Fruit fly (Drosophila melanogaster) whole organism, adult: ENCODE measurements around the gene CG5004.

Source experiments
- CG12768 ChIP-seq: fragments of 200-800 bp; sonication (Bioruptor generic); optimal IDR thresholded peaks from 2 replicates; lab custom pipeline; 2017; ENCODE audit warnings: missing biosample characterization, missing genetic modification characterization, mild to moderate bottlenecking, moderate library complexity, missing genetic modification reagents
- CG14711 ChIP-seq: fragments of 200-800 bp; sonication (Bioruptor generic); optimal IDR thresholded peaks from 2 replicates; lab custom pipeline; 2018; ENCODE audit warnings: missing biosample characterization, mild to moderate bottlenecking, missing genetic modification characterization, moderate library complexity
- CG33017 ChIP-seq: fragments of 200-800 bp; sonication (Bioruptor generic); optimal IDR thresholded peaks from 2 replicates; lab custom pipeline; 2018; ENCODE audit warnings: missing biosample characterization, mild to moderate bottlenecking, missing genetic modification characterization, moderate library complexity
- CG5204 ChIP-seq: fragments of 200-800 bp; sonication (Bioruptor generic); optimal IDR thresholded peaks from 2 replicates; lab custom pipeline; 2016; ENCODE audit warnings: missing biosample characterization, missing genetic modification characterization
- CG7045 ChIP-seq: fragments of 200-800 bp; sonication (Bioruptor generic); optimal IDR thresholded peaks from 2 replicates; lab custom pipeline; 2017; ENCODE audit warnings: missing biosample characterization, mild to moderate bottlenecking, missing genetic modification characterization
- CG7101 ChIP-seq: fragments of 200-800 bp; sonication (Bioruptor generic); optimal IDR thresholded peaks from 2 replicates; lab custom pipeline; 2018; ENCODE audit warnings: missing biosample characterization, mild to moderate bottlenecking, missing genetic modification characterization, moderate library complexity
- Clk ChIP-seq: fragments of 200-800 bp; sonication (Bioruptor generic); optimal IDR thresholded peaks from 2 replicates; lab custom pipeline; 2017; ENCODE audit warnings: missing biosample characterization, missing genetic modification characterization
- Crg-1 ChIP-seq: fragments of 200-800 bp; sonication (Bioruptor generic); optimal IDR thresholded peaks from 2 replicates; lab custom pipeline; 2016; ENCODE audit warnings: missing biosample characterization, missing genetic modification characterization
- Mnt ChIP-seq: fragments of 200-800 bp; sonication (Bioruptor generic); optimal IDR thresholded peaks from 2 replicates; lab custom pipeline; 2016; ENCODE audit warnings: missing biosample characterization, mild to moderate bottlenecking, missing genetic modification characterization
- kay ChIP-seq: fragments of 200-800 bp; sonication (Bioruptor generic); peaks from one replicate; lab custom pipeline; 2016; ENCODE audit warnings: missing biosample characterization, missing genetic modification characterization, borderline replicate concordance
- tj ChIP-seq: fragments of 200-800 bp; sonication (Bioruptor generic); optimal IDR thresholded peaks from 3 replicates; lab custom pipeline; 2017; ENCODE audit warnings: missing biosample characterization, mild to moderate bottlenecking, missing genetic modification characterization, moderate library complexity

DNA sequence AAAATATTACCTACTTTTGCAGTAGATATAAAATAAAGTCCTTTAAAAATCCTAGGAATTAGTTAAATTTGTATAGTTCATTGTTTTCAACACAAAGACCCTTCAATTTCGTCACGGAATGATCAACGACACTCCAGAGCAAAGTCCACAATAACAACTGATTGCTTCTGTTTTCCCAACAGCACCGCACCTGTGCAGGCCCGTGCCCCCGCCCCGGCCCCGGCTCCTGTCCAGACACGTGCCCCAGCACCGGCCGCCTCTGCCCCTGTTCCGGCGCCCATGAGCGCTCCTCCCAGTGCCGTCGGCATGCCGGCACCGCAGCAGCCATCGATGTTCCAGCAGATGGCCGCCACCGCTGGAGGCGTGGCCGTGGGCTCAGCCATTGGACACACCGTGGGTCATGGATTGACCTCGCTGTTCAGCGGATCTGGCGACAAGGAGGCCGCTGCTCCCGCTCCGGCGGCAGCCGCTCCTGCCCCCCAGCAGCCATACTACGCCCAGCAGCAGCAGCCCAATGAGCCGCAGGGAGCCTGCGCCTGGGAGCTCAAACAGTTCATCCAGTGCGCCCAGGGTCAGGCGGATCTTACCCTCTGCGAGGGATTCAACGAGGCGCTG is 42.4 kb downstream of the CG5004 start:
- no peak for TF ChIP-seq Mnt (GFP tag; lab: Kevin White, UChicago)
- no peak for TF ChIP-seq CG5204 (GFP tag; lab: Kevin White, UChicago)
- no peak for TF ChIP-seq CG7101 (tag; lab: Kevin White, UChicago)
- no peak for TF ChIP-seq Clk
- TF ChIP-seq CG14711 (tag; lab: Kevin White, UChicago) = no peak
- TF ChIP-seq kay (GFP tag; lab: Kevin White, UChicago) = no peak
- peak; percentile 54 for TF ChIP-seq CG12768 (GFP tag; lab: Kevin White, UChicago)
- TF ChIP-seq Crg-1 (GFP tag; lab: Kevin White, UChicago) = no peak
- TF ChIP-seq CG33017 (tag; lab: Kevin White, UChicago) = no peak
- TF ChIP-seq tj (GFP tag; lab: Kevin White, UChicago) = no peak
- no peak for TF ChIP-seq CG7045
